Worm (Caenorhabditis elegans) whole organism, L2 larva: ENCODE data around the gene cyp-14A3.

ENCODE experiments used
- C34F6.9 ChIP-seq: fragments of 150-350 bp; optimal IDR thresholded peaks from 2 replicates; lab custom pipeline; 2014; ENCODE audit warnings: missing biosample characterization, missing genetic modification characterization
- F13H6.1 ChIP-seq: sonication (generic microtip); optimal IDR thresholded peaks from 2 replicates; lab custom pipeline; 2016; ENCODE audit warnings: missing genetic modification characterization, missing compliant biosample characterization
- R02D3.7 ChIP-seq: fragments of 150-350 bp; optimal IDR thresholded peaks from 2 replicates; lab custom pipeline; 2014; ENCODE audit warnings: missing biosample characterization, missing genetic modification characterization
- Y55F3AM.14 ChIP-seq: fragments of 200-800 bp; sonication (Bioruptor generic); optimal IDR thresholded peaks from 2 replicates; lab custom pipeline; 2018; ENCODE audit warnings: mild to moderate bottlenecking, missing genetic modification characterization, missing compliant biosample characterization
- ZK546.5 ChIP-seq: sonication (generic microtip); optimal IDR thresholded peaks from 2 replicates; lab custom pipeline; 2017; ENCODE audit warnings: missing biosample characterization, missing genetic modification characterization
- aly-2 ChIP-seq: fragments of 150-350 bp; optimal IDR thresholded peaks from 2 replicates; lab custom pipeline; 2014; ENCODE audit warnings: missing biosample characterization, missing genetic modification characterization
- ama-1 ChIP-seq: fragments of 150-350 bp; optimal IDR thresholded peaks from 2 replicates; lab custom pipeline; 2018; ENCODE audit warnings: inconsistent platforms
- blmp-1 ChIP-seq: sonication (generic microtip); optimal IDR thresholded peaks from 2 replicates; lab custom pipeline; 2017; ENCODE audit warnings: missing genetic modification characterization, mild to moderate bottlenecking, missing compliant biosample characterization, antibody characterized with exemption, moderate library complexity; ENCODE audit not compliant: insufficient read depth
- ceh-16 ChIP-seq: fragments of 150-350 bp; optimal IDR thresholded peaks from 2 replicates; lab custom pipeline; 2014; ENCODE audit warnings: missing biosample characterization, missing genetic modification characterization
- ceh-82 ChIP-seq: fragments of 150-350 bp; optimal IDR thresholded peaks from 2 replicates; lab custom pipeline; 2014; ENCODE audit warnings: missing biosample characterization, missing genetic modification characterization
- crh-2 ChIP-seq: sonication (generic microtip); optimal IDR thresholded peaks from 2 replicates; lab custom pipeline; 2017; ENCODE audit warnings: missing biosample characterization, missing genetic modification characterization
- dmd-4 ChIP-seq: sonication (generic microtip); optimal IDR thresholded peaks from 2 replicates; lab custom pipeline; 2017; ENCODE audit warnings: missing biosample characterization, missing genetic modification characterization
- egl-27 ChIP-seq: sonication (generic microtip); optimal IDR thresholded peaks from 3 replicates; lab custom pipeline; 2017; ENCODE audit warnings: missing biosample characterization, missing genetic modification reagents, missing genetic modification characterization
- elt-1 ChIP-seq: fragments of 150-350 bp; optimal IDR thresholded peaks from 2 replicates; lab custom pipeline; 2014; ENCODE audit warnings: missing biosample characterization, missing genetic modification characterization
- elt-3 ChIP-seq: sonication (generic microtip); optimal IDR thresholded peaks from 2 replicates; lab custom pipeline; 2017; ENCODE audit warnings: missing biosample characterization, missing genetic modification characterization
- fos-1 ChIP-seq: fragments of 150-350 bp; optimal IDR thresholded peaks from 2 replicates; lab custom pipeline; 2014; ENCODE audit warnings: missing biosample characterization, missing genetic modification characterization
- gmeb-1 ChIP-seq: fragments of 150-350 bp; optimal IDR thresholded peaks from 2 replicates; lab custom pipeline; 2014; ENCODE audit warnings: missing biosample characterization, missing genetic modification characterization
- lin-11 ChIP-seq: fragments of 150-350 bp; sonication (generic microtip); optimal IDR thresholded peaks from 2 replicates; lab custom pipeline; 2014; ENCODE audit warnings: missing biosample characterization, missing genetic modification characterization, inconsistent platforms, mixed read lengths
- lin-13 ChIP-seq: fragments of 150-350 bp; optimal IDR thresholded peaks from 2 replicates; lab custom pipeline; 2014; ENCODE audit warnings: missing biosample characterization, missing genetic modification reagents, missing genetic modification characterization
- lin-39 ChIP-seq: fragments of 150-350 bp; optimal IDR thresholded peaks from 2 replicates; lab custom pipeline; 2014; ENCODE audit warnings: missing biosample characterization, missing genetic modification reagents, missing genetic modification characterization
- mbf-1 ChIP-seq: sonication (generic microtip); optimal IDR thresholded peaks from 2 replicates; lab custom pipeline; 2017; ENCODE audit warnings: missing biosample characterization, missing genetic modification characterization
- mdl-1 ChIP-seq, 2 experiments: fragments of 150-350 bp in 1 of 2; sonication (generic microtip) in 1 of 2; optimal IDR thresholded peaks; 2 replicates each; lab custom pipeline; 2017; ENCODE audit warnings: missing biosample characterization in 2 of 2, missing genetic modification characterization in 2 of 2
- nhr-10 ChIP-seq: sonication (generic microtip); optimal IDR thresholded peaks from 2 replicates; lab custom pipeline; 2017; ENCODE audit warnings: missing biosample characterization, missing genetic modification characterization
- nhr-11 ChIP-seq: fragments of 150-350 bp; optimal IDR thresholded peaks from 2 replicates; lab custom pipeline; 2014; ENCODE audit warnings: missing biosample characterization, missing genetic modification characterization
- nhr-129 ChIP-seq: fragments of 150-350 bp; optimal IDR thresholded peaks from 2 replicates; lab custom pipeline; 2014; ENCODE audit warnings: missing biosample characterization, missing genetic modification characterization
- nhr-21 ChIP-seq: fragments of 150-350 bp; optimal IDR thresholded peaks from 2 replicates; lab custom pipeline; 2014; ENCODE audit warnings: missing biosample characterization, missing genetic modification characterization
- nhr-23 ChIP-seq: fragments of 150-350 bp; optimal IDR thresholded peaks from 2 replicates; lab custom pipeline; 2014; ENCODE audit warnings: missing biosample characterization, missing genetic modification reagents, missing genetic modification characterization
- nhr-237 ChIP-seq: fragments of 150-350 bp; optimal IDR thresholded peaks from 2 replicates; lab custom pipeline; 2014; ENCODE audit warnings: missing biosample characterization, missing genetic modification characterization
- nhr-25 ChIP-seq: fragments of 150-350 bp; sonication (generic microtip); optimal IDR thresholded peaks from 3 replicates; lab custom pipeline; 2014; ENCODE audit warnings: missing biosample characterization, missing genetic modification characterization
- nhr-6 ChIP-seq: fragments of 150-350 bp; optimal IDR thresholded peaks from 2 replicates; lab custom pipeline; 2014; ENCODE audit warnings: missing biosample characterization, missing genetic modification characterization
- sem-4 ChIP-seq: fragments of 150-350 bp; optimal IDR thresholded peaks from 2 replicates; lab custom pipeline; 2014; ENCODE audit warnings: missing biosample characterization, missing genetic modification reagents, missing genetic modification characterization
- skn-1 ChIP-seq: sonication (generic microtip); optimal IDR thresholded peaks from 2 replicates; lab custom pipeline; 2017; ENCODE audit warnings: missing biosample characterization, missing genetic modification characterization
- sma-3 ChIP-seq: sonication (generic microtip); optimal IDR thresholded peaks from 2 replicates; lab custom pipeline; 2016; ENCODE audit warnings: missing genetic modification reagents, missing genetic modification characterization, missing compliant biosample characterization
- sma-9 ChIP-seq, 2 experiments: fragments of 150-350 bp in 1 of 2; sonication (generic microtip) in 1 of 2; optimal IDR thresholded peaks; 2 replicates each; lab custom pipeline; 2014 to 2016; ENCODE audit warnings: missing genetic modification characterization in 2 of 2, mild to moderate bottlenecking in 1 of 2, missing biosample characterization in 1 of 2, missing compliant biosample characterization in 1 of 2, missing genetic modification reagents in 1 of 2, moderate library complexity in 1 of 2
- snpc-4 ChIP-seq: fragments of 150-350 bp; optimal IDR thresholded peaks from 2 replicates; lab custom pipeline; 2014; ENCODE audit warnings: missing biosample characterization, missing genetic modification characterization
- unc-39 ChIP-seq: fragments of 150-350 bp; optimal IDR thresholded peaks from 2 replicates; lab custom pipeline; 2014; ENCODE audit warnings: missing biosample characterization, missing genetic modification characterization
- unc-55 ChIP-seq: fragments of 150-350 bp; sonication (generic microtip); optimal IDR thresholded peaks from 3 replicates; lab custom pipeline; 2014; ENCODE audit warnings: missing biosample characterization, missing genetic modification reagents, missing genetic modification characterization
- unc-62 ChIP-seq: fragments of 150-350 bp; optimal IDR thresholded peaks from 2 replicates; lab custom pipeline; 2014; ENCODE audit warnings: missing biosample characterization, missing genetic modification reagents, missing genetic modification characterization
- zag-1 ChIP-seq: fragments of 150-350 bp; optimal IDR thresholded peaks from 2 replicates; lab custom pipeline; 2014; ENCODE audit warnings: missing biosample characterization, missing genetic modification characterization
- ztf-1 ChIP-seq: fragments of 200-800 bp; sonication (Bioruptor generic); conservative IDR thresholded peaks from 2 replicates; pipeline ENCODE4 v1.3.6; 2022; ENCODE audit warnings: missing genetic modification characterization, missing compliant biosample characterization
- ztf-11 ChIP-seq: sonication (generic microtip); optimal IDR thresholded peaks from 2 replicates; lab custom pipeline; 2017; ENCODE audit warnings: missing biosample characterization, missing genetic modification characterization
- ztf-4 ChIP-seq: fragments of 150-350 bp; optimal IDR thresholded peaks from 2 replicates; lab custom pipeline; 2014; ENCODE audit warnings: missing biosample characterization, missing genetic modification characterization

The cyp-14A3 gene

DNA sequence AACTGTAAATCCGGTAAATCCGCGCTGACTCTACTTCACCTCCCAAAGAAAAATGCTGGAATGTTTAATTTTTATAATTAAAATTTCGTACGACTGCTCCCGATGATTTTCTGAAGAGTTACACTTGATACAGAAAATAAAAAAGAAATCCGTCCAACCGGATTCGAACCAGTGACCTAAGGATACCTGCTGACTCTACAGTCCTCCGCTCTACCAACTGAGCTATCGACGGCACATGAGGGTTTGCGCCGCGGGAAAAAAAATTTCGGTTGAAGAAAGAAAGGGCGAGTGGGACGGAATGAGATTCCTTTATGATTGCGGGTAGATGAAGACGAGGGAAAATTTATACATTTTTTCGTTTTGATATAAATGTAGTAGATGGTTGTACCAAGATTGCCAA lies 10.6 kb upstream of the cyp-14A3 start:
- TF ChIP-seq nhr-6 (tag; lab: Kevin White, UChicago) (no peak), mdl-1 (tag; optimal IDR thresholded peaks at IDR 0.05; lab: Kevin White, UChicago) (no peak), skn-1 (no peak), nhr-129 (tag; lab: Kevin White, UChicago) (no peak), sma-3 (no peak), sma-9 (GFP tag; optimal IDR thresholded peaks at IDR 0.05; lab: Kevin White, UChicago) (no peak), sma-9 (tag; optimal IDR thresholded peaks at IDR 0.05; lab: Kevin White, UChicago) (no peak), nhr-237 (no peak), dmd-4 (no peak), C34F6.9 (tag; lab: Kevin White, UChicago) (no peak), ztf-11 (no peak), mbf-1 (no peak), snpc-4 (no peak), nhr-25 (no peak), gmeb-1 (tag; lab: Kevin White, UChicago) (no peak), lin-13 (GFP tag; lab: Kevin White, UChicago) (no peak), nhr-11 (tag; lab: Kevin White, UChicago) (no peak), crh-2 (tag; lab: Kevin White, UChicago) (no peak)
- TF ChIP-seq, all 48 proteins: peak for 0

DNA sequence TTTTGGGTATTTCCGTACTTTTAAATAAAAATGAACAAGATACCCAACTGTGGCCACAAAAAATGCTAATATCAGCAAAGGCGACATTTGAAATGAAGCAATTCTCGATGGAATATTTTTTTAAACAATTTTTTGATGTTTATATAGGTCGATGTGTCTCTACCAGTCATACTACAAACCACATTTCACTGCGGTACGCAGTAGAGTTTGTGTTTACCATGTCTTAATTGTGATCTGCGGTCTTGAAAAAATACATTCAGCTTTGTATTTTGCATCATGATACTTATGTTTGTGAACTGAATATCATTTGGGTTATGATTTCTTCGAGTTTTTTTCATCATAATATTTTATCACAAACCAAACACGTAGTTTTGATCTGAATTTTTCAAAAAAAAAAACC lies 10.1 kb upstream of the cyp-14A3 start, which contains the start of gene cyp-14A4:
Gene cyp-14A4, minus strand, starts transcription at position 107 of the 400 bp plus-strand sequence.
- no peak for TF ChIP-seq R02D3.7 (tag; lab: Kevin White, UChicago)
- no peak for TF ChIP-seq fos-1 (tag; lab: Kevin White, UChicago)
- TF ChIP-seq Y55F3AM.14 (GFP tag; lab: Kevin White, UChicago): no peak
- TF ChIP-seq ZK546.5: no peak
- no peak for TF ChIP-seq skn-1
- TF ChIP-seq zag-1 (tag; lab: Kevin White, UChicago): no peak
- TF ChIP-seq C34F6.9 (tag; lab: Kevin White, UChicago): no peak
- no peak for TF ChIP-seq dmd-4
- no peak for TF ChIP-seq sem-4 (tag; lab: Kevin White, UChicago)
- TF ChIP-seq ztf-1 (GFP tag; lab: Robert Waterston, UW): no peak
- no peak for TF ChIP-seq nhr-10 (tag; lab: Kevin White, UChicago)
- no peak for TF ChIP-seq gmeb-1 (tag; lab: Kevin White, UChicago)
- no peak for TF ChIP-seq aly-2 (tag; lab: Kevin White, UChicago)
- TF ChIP-seq ztf-4 (tag; lab: Kevin White, UChicago): no peak
- no peak for TF ChIP-seq ama-1 (lab: Kevin White, UChicago)
- no peak for TF ChIP-seq unc-62 (GFP tag; lab: Kevin White, UChicago)
- TF ChIP-seq elt-3 (tag; lab: Kevin White, UChicago): no peak

DNA sequence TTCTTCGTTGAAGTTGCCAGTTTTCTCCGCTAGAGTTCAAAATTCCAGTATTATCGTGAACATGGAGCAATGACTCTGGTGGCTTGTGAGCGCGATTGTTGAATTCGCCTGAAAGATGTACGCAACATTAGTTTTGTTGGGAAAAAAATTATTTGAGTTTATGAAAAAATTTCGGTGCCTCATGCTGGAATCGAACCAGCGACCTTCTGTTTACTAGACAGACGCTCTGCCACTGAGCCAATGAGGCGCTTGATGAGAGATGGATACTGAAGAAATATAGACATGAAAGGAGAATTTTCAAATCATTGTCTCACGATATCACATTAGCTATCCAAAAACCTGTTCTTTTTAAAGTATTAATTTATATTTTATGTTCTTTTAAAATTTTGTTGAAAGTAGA lies 9.5 kb upstream of the cyp-14A3 start:
- TF ChIP-seq F13H6.1 (tag; lab: Kevin White, UChicago) (no peak), sma-9 (GFP tag; optimal IDR thresholded peaks at IDR 0.05; lab: Kevin White, UChicago) (peak; percentile 19), sma-9 (tag; optimal IDR thresholded peaks at IDR 0.05; lab: Kevin White, UChicago) (no peak), nhr-21 (tag; lab: Kevin White, UChicago) (peak; percentile 1), crh-2 (tag; lab: Kevin White, UChicago) (peak; percentile 7)

DNA sequence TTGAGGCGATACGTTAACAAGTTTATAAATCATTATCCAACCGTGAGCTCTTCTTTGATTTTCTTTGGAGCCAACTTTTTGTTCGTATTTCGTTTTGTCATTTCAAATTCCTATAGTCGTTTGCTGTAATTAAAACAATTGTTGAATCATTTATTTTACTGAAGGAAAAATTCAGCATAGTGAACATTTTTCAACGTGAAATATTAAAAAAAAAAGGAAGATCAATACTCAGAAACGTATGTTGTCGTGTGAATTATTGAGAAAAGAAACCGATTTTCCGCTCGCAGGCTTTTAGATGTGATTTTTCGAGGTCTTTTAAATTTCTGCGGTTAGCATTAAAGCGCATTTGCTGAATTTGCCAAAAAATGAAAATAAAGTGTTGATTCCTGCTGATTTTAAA lies 4.9 kb upstream of the cyp-14A3 start, which contains the start of gene phf-33:
Gene phf-33, minus strand, starts transcription at position 101 of the 400 bp plus-strand sequence.
- TF ChIP-seq nhr-237 (no peak), sma-3 (no peak), aly-2 (tag; lab: Kevin White, UChicago) (no peak), sem-4 (tag; lab: Kevin White, UChicago) (no peak), nhr-11 (tag; lab: Kevin White, UChicago) (no peak), ceh-16 (tag; lab: Kevin White, UChicago) (no peak), snpc-4 (no peak), skn-1 (no peak), mdl-1 (tag; optimal IDR thresholded peaks at IDR 0.05; lab: Kevin White, UChicago) (no peak), nhr-25 (no peak), unc-55 (GFP tag; lab: Kevin White, UChicago) (no peak), dmd-4 (no peak), egl-27 (no peak), ZK546.5 (no peak), gmeb-1 (tag; lab: Kevin White, UChicago) (no peak), R02D3.7 (tag; lab: Kevin White, UChicago) (no peak), nhr-21 (tag; lab: Kevin White, UChicago) (no peak)

DNA sequence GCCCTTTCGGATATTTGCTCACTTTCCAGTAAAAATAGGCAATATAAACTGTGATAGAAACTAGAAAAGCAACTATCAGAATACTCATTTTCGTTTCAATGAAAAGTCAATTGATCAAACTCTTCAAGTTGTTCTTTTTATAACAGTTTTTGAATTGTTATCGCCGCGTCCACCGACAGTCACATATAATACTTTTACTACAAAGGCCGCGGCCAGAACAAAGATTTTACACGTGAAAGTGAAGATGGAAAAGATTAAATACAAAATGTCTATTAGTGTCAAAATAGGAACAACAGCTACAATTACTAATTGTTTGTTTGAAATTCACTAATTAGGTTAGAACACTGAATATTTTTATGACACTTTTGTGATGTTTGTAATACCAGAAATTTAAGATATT lies 4.4 kb downstream of the cyp-14A3 start, which contains the start of gene cyp-14A2:
Gene cyp-14A2, minus strand, starts transcription at position 101 of the 400 bp plus-strand sequence.
- no peak for TF ChIP-seq Y55F3AM.14 (GFP tag; lab: Kevin White, UChicago)
- TF ChIP-seq lin-39 (tag; lab: Kevin White, UChicago): no peak
- TF ChIP-seq aly-2 (tag; lab: Kevin White, UChicago): no peak
- TF ChIP-seq C34F6.9 (tag; lab: Kevin White, UChicago): no peak
- TF ChIP-seq ceh-82 (tag; lab: Kevin White, UChicago): no peak
- no peak for TF ChIP-seq lin-11 (tag; lab: Kevin White, UChicago)
- TF ChIP-seq skn-1: no peak
- no peak for TF ChIP-seq nhr-23 (tag; lab: Kevin White, UChicago)
- no peak for TF ChIP-seq elt-1 (tag; lab: Kevin White, UChicago)
- TF ChIP-seq egl-27: no peak
- no peak for TF ChIP-seq unc-39
- TF ChIP-seq blmp-1: no peak
- TF ChIP-seq nhr-25: no peak
- TF ChIP-seq ztf-4 (tag; lab: Kevin White, UChicago): no peak
